Fruit fly (Drosophila melanogaster) whole organism, wandering third instar larva: ENCODE results near the gene RluA-2.

Experiments used
- Abd-B ChIP-seq: fragments of >200 bp; optimal IDR thresholded peaks from 2 replicates; lab custom pipeline; 2017; ENCODE audit warnings: missing biosample characterization, missing genetic modification characterization
- Dif ChIP-seq: fragments of 200-275, 200-300 bp; sonication (Bioruptor generic); optimal IDR thresholded peaks from 2 replicates; lab custom pipeline; 2018; ENCODE audit warnings: missing biosample characterization, missing genetic modification characterization; ENCODE audit not compliant: partially characterized antibody
- OdsH ChIP-seq: fragments of 200-800 bp; sonication (Bioruptor generic); optimal IDR thresholded peaks from 2 replicates; lab custom pipeline; 2016; ENCODE audit warnings: missing biosample characterization, mild to moderate bottlenecking, missing genetic modification characterization
- lola ChIP-seq: fragments of >200 bp; optimal IDR thresholded peaks from 2 replicates; lab custom pipeline; 2017; ENCODE audit warnings: missing biosample characterization, missing genetic modification characterization

DNA sequence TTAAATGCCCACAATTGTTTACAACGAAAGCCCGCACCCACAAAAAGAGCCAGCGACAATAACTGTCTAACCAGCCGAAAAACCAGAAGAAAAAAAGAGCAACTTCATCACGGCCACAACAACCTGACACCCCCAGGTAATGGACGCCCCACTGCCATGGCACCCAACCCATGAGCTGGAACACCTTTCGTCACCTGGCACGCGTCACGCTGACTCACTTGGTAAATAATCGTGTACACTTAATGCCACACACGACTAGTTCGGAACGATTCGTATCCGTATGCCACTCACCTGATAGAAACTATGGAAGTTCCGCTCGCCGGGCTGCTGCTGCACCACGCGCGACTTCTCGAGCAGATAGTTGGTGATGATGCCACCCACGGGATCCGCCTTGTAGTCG, 19.5 kb downstream of the RluA-2 start:
- no peak for TF ChIP-seq Dif
- no peak for TF ChIP-seq Abd-B
- TF ChIP-seq OdsH (GFP tag; lab: Kevin White, UChicago) = no peak
- no peak for TF ChIP-seq lola (GFP tag; lab: Kevin White, UChicago)
